Fruit fly (Drosophila melanogaster) whole organism, wandering third instar larva: ENCODE measurements around the gene halo.

ENCODE experiments used
- Abd-B ChIP-seq: fragments of >200 bp; optimal IDR thresholded peaks from 2 replicates; lab custom pipeline; 2017; ENCODE audit warnings: missing biosample characterization, missing genetic modification characterization
- CG32264 ChIP-seq: fragments of 200-800 bp; sonication (Bioruptor generic); optimal IDR thresholded peaks from 2 replicates; lab custom pipeline; 2016; ENCODE audit warnings: missing biosample characterization, missing genetic modification characterization
- CrebA ChIP-seq: fragments of 200-800 bp; sonication (Bioruptor generic); optimal IDR thresholded peaks from 2 replicates; lab custom pipeline; 2016; ENCODE audit warnings: missing biosample characterization, mild to moderate bottlenecking, missing genetic modification characterization, borderline replicate concordance
- Dfd ChIP-seq: fragments of >200 bp; optimal IDR thresholded peaks from 2 replicates; lab custom pipeline; 2017; ENCODE audit warnings: missing biosample characterization, missing genetic modification characterization
- Dif ChIP-seq: fragments of 200-275, 200-300 bp; sonication (Bioruptor generic); optimal IDR thresholded peaks from 2 replicates; lab custom pipeline; 2018; ENCODE audit warnings: missing biosample characterization, missing genetic modification characterization; ENCODE audit not compliant: partially characterized antibody
- GATAd ChIP-seq: sonication (Bioruptor generic); optimal IDR thresholded peaks from 2 replicates; lab custom pipeline; 2016; ENCODE audit warnings: missing biosample characterization, missing genetic modification characterization
- HLH106 ChIP-seq: fragments of 200-800 bp; optimal IDR thresholded peaks from 3 replicates; lab custom pipeline; 2019; ENCODE audit warnings: missing biosample characterization, mild to moderate bottlenecking, missing genetic modification characterization, moderate library complexity
- Hnf4 ChIP-seq: fragments of 200-800 bp; sonication (Bioruptor generic); optimal IDR thresholded peaks from 2 replicates; lab custom pipeline; 2016; ENCODE audit warnings: missing biosample characterization, mild to moderate bottlenecking, missing genetic modification characterization
- Hr83 ChIP-seq: fragments of 200-300 bp; sonication (Bioruptor generic); optimal IDR thresholded peaks from 2 replicates; lab custom pipeline; 2016; ENCODE audit warnings: missing biosample characterization, mild to moderate bottlenecking, missing genetic modification characterization, moderate library complexity; ENCODE audit not compliant: poor library complexity, severe bottlenecking
- Myc ChIP-seq: fragments of >200 bp; optimal IDR thresholded peaks from 2 replicates; lab custom pipeline; 2017
- OdsH ChIP-seq: fragments of 200-800 bp; sonication (Bioruptor generic); optimal IDR thresholded peaks from 2 replicates; lab custom pipeline; 2016; ENCODE audit warnings: missing biosample characterization, mild to moderate bottlenecking, missing genetic modification characterization
- Rel ChIP-seq, 2 experiments: fragments of 200-800 bp; sonication (Bioruptor generic) in 1 of 2; optimal IDR thresholded peaks; 2 replicates in 1 of 2; 3 replicates in 1 of 2; lab custom pipeline; 2016 to 2019; ENCODE audit warnings: mild to moderate bottlenecking in 2 of 2, missing biosample characterization in 2 of 2, missing genetic modification characterization in 2 of 2, moderate library complexity in 1 of 2
- Sp1 ChIP-seq: fragments of 200-800 bp; sonication (Bioruptor generic); optimal IDR thresholded peaks from 3 replicates; lab custom pipeline; 2019; ENCODE audit warnings: missing biosample characterization, mild to moderate bottlenecking, missing genetic modification characterization, moderate library complexity
- br ChIP-seq: fragments of 200-800 bp; sonication (Bioruptor generic); optimal IDR thresholded peaks from 2 replicates; lab custom pipeline; 2016; ENCODE audit warnings: missing biosample characterization, missing genetic modification characterization
- brk ChIP-seq: fragments of 200-800 bp; sonication (Bioruptor generic); optimal IDR thresholded peaks from 2 replicates; lab custom pipeline; 2016; ENCODE audit warnings: missing biosample characterization, mild to moderate bottlenecking, missing genetic modification characterization
- dl ChIP-seq, 2 experiments: fragments of 175-275, 200-275 bp in 1 of 2; fragments of 200-275 bp in 1 of 2; sonication (Bioruptor generic); optimal IDR thresholded peaks; lab custom pipeline; 2018; ENCODE audit warnings: mild to moderate bottlenecking in 2 of 2, missing biosample characterization in 2 of 2, missing genetic modification characterization in 2 of 2, moderate library complexity in 2 of 2; ENCODE audit not compliant: partially characterized antibody in 2 of 2, insufficient read depth in 1 of 2
- dmrt93B ChIP-seq: fragments of 200-800 bp; sonication (Bioruptor generic); optimal IDR thresholded peaks from 2 replicates; lab custom pipeline; 2018; ENCODE audit warnings: missing biosample characterization, mild to moderate bottlenecking, missing genetic modification characterization
- dsf ChIP-seq: sonication (Bioruptor generic); optimal IDR thresholded peaks from 2 replicates; lab custom pipeline; 2016; ENCODE audit warnings: missing biosample characterization, missing genetic modification characterization, borderline replicate concordance
- ey ChIP-seq: fragments of 200-800 bp; sonication (Bioruptor generic); optimal IDR thresholded peaks from 2 replicates; lab custom pipeline; 2016; ENCODE audit warnings: missing biosample characterization, missing genetic modification characterization
- foxo ChIP-seq, 2 experiments: fragments of 200-800 bp; sonication (Bioruptor generic); optimal IDR thresholded peaks; 2 replicates in 1 of 2; 3 replicates in 1 of 2; lab custom pipeline; 2016 to 2017; ENCODE audit warnings: missing biosample characterization in 2 of 2, missing genetic modification characterization in 2 of 2
- fru ChIP-seq: fragments of 200-800 bp; sonication (Bioruptor generic); optimal IDR thresholded peaks from 3 replicates; lab custom pipeline; 2016; ENCODE audit warnings: missing biosample characterization, mild to moderate bottlenecking, missing genetic modification characterization
- h ChIP-seq: fragments of 200-800 bp; sonication (Bioruptor generic); optimal IDR thresholded peaks from 3 replicates; lab custom pipeline; 2016; ENCODE audit warnings: missing biosample characterization, mild to moderate bottlenecking, missing genetic modification characterization
- jim ChIP-seq: fragments of 175-275, 200-325 bp; sonication (Bioruptor generic); optimal IDR thresholded peaks from 2 replicates; lab custom pipeline; 2016; ENCODE audit warnings: missing biosample characterization, mild to moderate bottlenecking, missing genetic modification characterization
- psq ChIP-seq: fragments of 200-800 bp; sonication (Bioruptor generic); optimal IDR thresholded peaks from 3 replicates; lab custom pipeline; 2017; ENCODE audit warnings: missing biosample characterization, mild to moderate bottlenecking, missing genetic modification characterization, moderate library complexity
- rgr ChIP-seq: fragments of 200-800 bp; sonication (Bioruptor generic); optimal IDR thresholded peaks from 3 replicates; lab custom pipeline; 2016; ENCODE audit warnings: missing biosample characterization, mild to moderate bottlenecking, missing genetic modification characterization
- sv ChIP-seq: fragments of 200-800 bp; sonication (Bioruptor generic); optimal IDR thresholded peaks from 3 replicates; lab custom pipeline; 2016; ENCODE audit warnings: missing biosample characterization, missing genetic modification characterization
- tai ChIP-seq: sonication (Bioruptor generic); optimal IDR thresholded peaks from 2 replicates; lab custom pipeline; 2016; ENCODE audit warnings: missing biosample characterization, missing genetic modification characterization
- usp ChIP-seq: fragments of >200 bp; optimal IDR thresholded peaks from 2 replicates; lab custom pipeline; 2017; ENCODE audit warnings: missing biosample characterization, missing genetic modification characterization
- woc ChIP-seq: sonication (Bioruptor generic); optimal IDR thresholded peaks from 2 replicates; lab custom pipeline; 2016; ENCODE audit warnings: missing biosample characterization, mild to moderate bottlenecking, missing genetic modification characterization

The halo gene

DNA sequence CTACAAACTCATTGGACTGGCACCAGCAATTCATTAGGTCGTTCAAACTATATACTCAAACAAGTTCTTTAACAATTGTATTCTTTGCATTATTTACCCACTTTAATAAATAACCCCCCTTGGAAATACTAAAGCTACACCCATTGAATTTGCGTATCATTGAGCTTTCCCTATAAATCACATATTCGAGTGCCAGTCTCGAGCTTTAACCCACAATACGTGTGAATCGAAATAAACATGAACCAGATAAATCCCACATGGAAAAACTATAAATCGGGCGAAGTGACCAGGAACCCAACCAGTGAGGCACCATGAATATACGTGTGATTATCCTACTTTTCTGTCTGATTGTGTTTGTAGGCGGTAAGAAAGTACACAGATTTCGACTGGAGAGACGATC is 21.0 kb downstream of the halo start, which contains the start of gene CG31661:
CG31661 (plus strand) TSS at position 301 of the 400 bp plus-strand sequence.
- TF ChIP-seq tai (GFP tag; lab: Kevin White, UChicago): no peak
- TF ChIP-seq Abd-B (GFP tag; lab: Kevin White, UChicago): no peak
- no peak for TF ChIP-seq dl (GFP tag; optimal IDR thresholded peaks at IDR 0.05; lab: Kevin White, UChicago; ENCODE audit: insufficient read depth in 1 of 2, partially characterized antibody in 2 of 2)
- no peak for TF ChIP-seq Dfd
- no peak for TF ChIP-seq jim
- TF ChIP-seq GATAd (GFP tag; lab: Kevin White, UChicago): no peak
- no peak for TF ChIP-seq dmrt93B (GFP tag; lab: Kevin White, UChicago)
- TF ChIP-seq dsf (GFP tag; lab: Kevin White, UChicago): no peak
- no peak for TF ChIP-seq ey (GFP tag; lab: Kevin White, UChicago)
- no peak for TF ChIP-seq Hnf4 (GFP tag; lab: Kevin White, UChicago)
- TF ChIP-seq OdsH (GFP tag; lab: Kevin White, UChicago): no peak
- TF ChIP-seq, all 38 proteins: peak for 0

DNA sequence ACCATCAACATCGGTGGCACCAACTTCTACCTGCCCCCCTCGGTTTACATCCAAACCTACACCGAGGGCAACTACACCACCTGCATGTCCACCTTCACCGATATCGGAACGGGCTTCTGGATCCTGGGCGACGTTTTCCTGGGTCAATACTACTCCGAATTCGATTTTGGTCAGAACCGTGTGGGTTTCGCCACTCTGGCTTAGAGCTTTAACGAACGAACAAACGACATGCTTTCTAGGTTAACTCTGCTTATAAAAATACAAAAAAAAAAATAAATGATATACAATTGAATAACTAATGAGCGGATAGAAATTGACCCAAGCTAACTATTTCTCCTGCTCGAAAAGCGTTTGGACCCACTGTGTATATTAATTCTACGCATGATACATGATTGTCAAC is 22.8 kb downstream of the halo start, which contains the start of gene CG31926:
CG31926 (plus strand) TSS at position 301 of the 400 bp plus-strand sequence.
- TF ChIP-seq sv: no peak
- TF ChIP-seq usp (GFP tag; lab: Kevin White, UChicago): no peak
- TF ChIP-seq rgr: no peak
- no peak for TF ChIP-seq br (GFP tag; lab: Kevin White, UChicago)

DNA sequence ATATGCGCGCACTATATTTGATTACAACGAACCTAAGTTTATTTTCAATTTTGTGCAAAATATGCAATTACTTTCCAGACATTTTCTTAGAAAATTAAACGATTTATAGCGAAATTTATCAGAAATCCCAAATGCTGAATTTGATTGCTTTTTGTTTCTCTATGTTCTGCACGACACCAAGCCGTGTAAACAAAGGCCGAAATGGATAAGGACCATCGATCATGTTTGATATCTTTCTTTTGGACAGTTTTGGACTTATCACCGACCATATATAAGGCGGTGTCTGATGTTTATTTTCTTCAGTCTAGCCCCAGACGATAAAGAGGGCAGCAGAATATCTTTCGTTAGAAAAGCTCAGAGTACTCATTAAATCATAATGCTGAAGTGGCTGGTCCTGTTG is 24.2 kb downstream of the halo start, which contains the start of gene CG33128:
CG33128 (plus strand) TSS at position 301 of the 400 bp plus-strand sequence.
- TF ChIP-seq Dfd: no peak
- TF ChIP-seq Sp1 (GFP tag; lab: Kevin White, UChicago): no peak
- TF ChIP-seq Myc (lab: Kevin White, UChicago): no peak
- TF ChIP-seq CG32264: no peak
- no peak for TF ChIP-seq brk (GFP tag; lab: Kevin White, UChicago)
- TF ChIP-seq fru (GFP tag; lab: Kevin White, UChicago): no peak
- TF ChIP-seq h (GFP tag; lab: Kevin White, UChicago): no peak

DNA sequence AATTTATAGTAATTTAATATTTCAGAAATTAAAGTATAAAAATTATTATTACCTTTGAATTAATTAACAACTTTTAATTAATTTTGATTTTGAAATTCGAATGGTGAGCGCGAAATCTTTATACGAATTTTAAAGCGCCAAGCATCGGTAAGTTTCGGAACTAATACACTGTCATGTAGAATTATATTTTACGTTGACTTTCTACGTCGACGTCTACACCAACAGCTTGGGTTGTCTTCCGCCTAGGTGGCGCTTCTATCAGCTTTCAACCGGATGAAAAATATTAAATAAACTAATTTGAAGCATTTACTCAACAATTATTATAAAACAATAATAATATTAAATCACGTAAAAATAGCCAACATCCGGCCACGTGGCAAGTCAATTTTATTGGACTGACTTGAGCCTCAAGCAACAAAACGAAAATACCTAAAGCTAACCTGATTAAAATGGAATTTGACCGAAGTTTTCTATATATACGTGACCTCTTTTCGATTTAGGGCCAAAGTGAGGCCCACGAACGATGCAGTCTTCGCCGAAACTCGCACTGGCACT is 26.1 kb downstream of the halo start, which contains the start of gene CG31928:
CG31928 (plus strand) TSS at position 505 of the 555 bp plus-strand sequence.
- TF ChIP-seq Myc (lab: Kevin White, UChicago) (peak; percentile 85), CrebA (GFP tag; lab: Kevin White, UChicago) (no peak), Rel (GFP tag; optimal IDR thresholded peaks at IDR 0.05; lab: Kevin White, UChicago) (no peak), Rel (tag; optimal IDR thresholded peaks at IDR 0.05; lab: Kevin White, UChicago) (no peak), jim (no peak), Hr83 (GFP tag; lab: Kevin White, UChicago) (no peak), HLH106 (tag; lab: Kevin White, UChicago) (no peak), Dif (no peak)

DNA sequence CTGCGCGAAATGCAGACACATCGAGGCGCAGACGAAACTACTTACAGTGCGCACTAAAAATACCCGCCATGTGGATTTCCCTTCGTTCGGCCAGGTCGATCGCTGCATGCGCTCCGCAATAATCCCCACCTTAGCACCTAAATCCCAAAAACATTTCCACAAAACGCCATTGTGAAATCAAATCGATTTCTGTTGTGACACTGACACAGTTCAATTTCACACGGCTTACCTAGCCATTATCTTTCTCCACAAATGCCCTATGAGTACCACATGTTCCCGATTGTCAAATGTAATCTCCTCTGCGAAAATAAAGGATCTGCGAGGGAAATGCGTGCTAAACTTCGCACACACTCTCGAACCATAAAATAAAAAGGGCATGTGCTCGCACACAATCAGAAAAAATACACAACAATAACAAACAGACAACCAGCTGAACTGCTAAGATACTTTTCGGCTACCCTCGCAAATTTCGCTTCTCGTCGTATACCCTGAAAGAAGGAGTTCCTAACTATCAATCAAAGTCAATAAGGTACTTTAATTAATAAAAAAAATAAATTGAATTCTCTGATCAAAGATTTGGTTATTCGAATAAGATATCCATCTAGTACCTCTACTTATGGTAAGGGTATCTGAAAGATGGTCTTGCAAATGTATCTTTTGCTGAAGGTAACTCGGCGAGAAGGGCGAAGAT is 31.8 kb downstream of the halo start:
- TF ChIP-seq br (GFP tag; lab: Kevin White, UChicago) (peak; percentile 32), HLH106 (tag; lab: Kevin White, UChicago) (peak; percentile 22), jim (no peak), h (GFP tag; lab: Kevin White, UChicago) (peak; percentile 60), psq (GFP tag; lab: Kevin White, UChicago) (peak; percentile 56), Dif (no peak), ey (GFP tag; lab: Kevin White, UChicago) (peak; percentile 51), rgr (peak; percentile 19), foxo (GFP tag; optimal IDR thresholded peaks at IDR 0.05; lab: Kevin White, UChicago) (peak in 1 of 2 experiments; percentile 59), brk (GFP tag; lab: Kevin White, UChicago) (no peak), OdsH (GFP tag; lab: Kevin White, UChicago) (peak; percentile 51), Abd-B (GFP tag; lab: Kevin White, UChicago) (no peak), woc (GFP tag; lab: Kevin White, UChicago) (peak; percentile 80), dmrt93B (GFP tag; lab: Kevin White, UChicago) (peak; percentile 39), fru (GFP tag; lab: Kevin White, UChicago) (peak; percentile 71), Sp1 (GFP tag; lab: Kevin White, UChicago) (peak; percentile 52)
